Worm (Caenorhabditis elegans) whole organism, midembryonic: ENCODE results near the gene Y46E12BL.2.

Experiments
- flt-1 ChIP-seq: fragments of 200-800 bp; sonication (Bioruptor generic); IDR thresholded peaks from 2 replicates; pipeline ENCODE4 v1.3.6; 2022; ENCODE audit warnings: missing genetic modification characterization, missing compliant biosample characterization
- med-1 ChIP-seq: sonication (generic microtip); optimal IDR thresholded peaks from 2 replicates; lab custom pipeline; 2017; ENCODE audit warnings: missing genetic modification characterization, mild to moderate bottlenecking, missing compliant biosample characterization, antibody characterized with exemption, missing genetic modification reagents; ENCODE audit not compliant: insufficient read depth
- ref-1 ChIP-seq: fragments of 200-800 bp; sonication (Bioruptor generic); conservative IDR thresholded peaks from 2 replicates; pipeline ENCODE4 v1.3.6; 2022; ENCODE audit warnings: missing genetic modification reagents, missing genetic modification characterization, missing compliant biosample characterization
- tab-1 ChIP-seq: fragments of 200-800 bp; sonication (Bioruptor generic); IDR thresholded peaks from 2 replicates; pipeline ENCODE4 v1.3.6; 2022; ENCODE audit warnings: missing genetic modification characterization, missing compliant biosample characterization
- ztf-23 ChIP-seq: fragments of 200-800 bp; sonication (Bioruptor generic); IDR thresholded peaks from 2 replicates; pipeline ENCODE4 v1.3.6; 2022; ENCODE audit warnings: missing genetic modification reagents, missing genetic modification characterization, missing compliant biosample characterization

DNA sequence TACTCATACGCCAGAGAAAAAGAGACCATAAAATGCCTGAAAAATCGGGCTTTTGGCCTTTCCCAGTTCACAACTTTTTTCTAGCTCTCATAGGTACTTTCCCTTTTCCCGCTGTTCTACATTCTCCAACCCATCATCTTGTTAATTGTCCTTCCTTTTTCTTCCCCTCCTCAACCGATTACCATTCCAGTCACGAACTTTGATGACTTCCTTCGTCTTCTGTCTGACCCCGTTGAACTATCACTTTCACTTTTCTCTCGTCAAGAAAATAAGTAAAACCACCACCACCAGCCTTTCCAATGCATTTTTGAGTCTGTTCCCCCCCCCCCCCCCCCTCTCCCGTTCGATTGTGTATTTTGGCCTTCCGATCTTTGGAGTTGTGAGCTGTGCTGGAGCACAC is 27.8 kb downstream of the Y46E12BL.2 start:
- TF ChIP-seq flt-1 (GFP tag; lab: Robert Waterston, UW) (no peak), ref-1 (GFP tag; lab: Robert Waterston, UW) (no peak), med-1 (GFP tag; lab: Kevin White, UChicago) (no peak), tab-1 (GFP tag; lab: Robert Waterston, UW) (no peak), ztf-23 (GFP tag; lab: Robert Waterston, UW) (no peak)
